Fruit fly (Drosophila melanogaster): ENCODE data around the gene CG2663.
A peak's percentile ranks its signal among the peaks of the same experiment; 100 is the strongest.

The CG2663 gene

DNA sequence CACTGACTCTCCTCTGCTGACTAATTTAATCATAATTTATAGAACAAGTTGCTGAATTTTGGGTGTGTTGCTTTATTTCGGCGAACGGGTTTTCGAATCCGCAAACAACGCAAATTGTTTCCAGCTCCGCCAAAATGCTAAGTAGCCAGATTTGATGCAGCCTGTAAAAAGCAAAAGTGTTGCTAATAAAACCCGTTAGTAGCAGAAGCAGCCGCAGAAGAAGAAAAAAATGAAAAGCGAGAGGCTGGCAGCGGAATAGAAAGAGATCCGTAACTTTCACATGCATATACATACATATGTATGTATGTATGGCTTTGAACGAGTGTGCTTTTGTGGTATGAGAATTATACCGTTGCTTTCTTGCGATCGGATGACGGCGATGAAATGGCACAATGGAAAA lies 11.9 kb downstream of the CG2663 start:
- TF ChIP-seq psq (optimal IDR thresholded peaks at IDR 0.05): no peak
- no peak for TF ChIP-seq ttk (optimal IDR thresholded peaks at IDR 0.05)
- no peak for TF ChIP-seq Sin3A (optimal IDR thresholded peaks at IDR 0.05)
- no peak for TF ChIP-seq Myc (optimal IDR thresholded peaks at IDR 0.05)
- no peak for TF ChIP-seq h (optimal IDR thresholded peaks at IDR 0.05)
- TF ChIP-seq insv (optimal IDR thresholded peaks at IDR 0.05): no peak

dm6 chr3R:5390095-5390663 lies 13.8 kb downstream of the CG2663 start:
- TF ChIP-seq insv (optimal IDR thresholded peaks at IDR 0.05): no peak
- TF ChIP-seq psq (optimal IDR thresholded peaks at IDR 0.05): no peak
- no peak for TF ChIP-seq h (optimal IDR thresholded peaks at IDR 0.05)
- TF ChIP-seq ttk (optimal IDR thresholded peaks at IDR 0.05): no peak
- no peak for TF ChIP-seq Myc (optimal IDR thresholded peaks at IDR 0.05)
- TF ChIP-seq Sin3A (optimal IDR thresholded peaks at IDR 0.05): no peak

DNA sequence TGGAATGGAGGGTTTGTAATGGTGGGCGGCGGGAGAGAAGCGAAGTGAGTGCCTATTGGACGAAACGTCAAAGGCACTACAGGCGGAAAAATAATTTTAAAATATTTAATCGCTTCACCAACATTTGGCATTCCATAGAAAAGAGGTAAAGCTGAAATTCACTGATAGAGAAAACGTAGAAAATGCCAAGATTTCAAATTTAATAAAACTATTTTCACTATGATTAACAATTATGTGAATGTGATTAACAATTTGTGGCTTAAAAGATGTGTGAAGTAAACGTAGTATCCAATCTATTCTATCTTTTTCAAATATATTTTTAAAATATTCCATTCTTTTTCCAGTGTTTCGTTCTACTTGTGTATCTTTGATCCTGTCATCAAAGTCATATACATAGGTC lies 14.5 kb downstream of the CG2663 start:
- TF ChIP-seq Myc (optimal IDR thresholded peaks at IDR 0.05) (no peak), Sin3A (optimal IDR thresholded peaks at IDR 0.05) (no peak), psq (optimal IDR thresholded peaks at IDR 0.05) (no peak), insv (optimal IDR thresholded peaks at IDR 0.05) (no peak), h (optimal IDR thresholded peaks at IDR 0.05) (no peak), ttk (optimal IDR thresholded peaks at IDR 0.05) (no peak)

DNA sequence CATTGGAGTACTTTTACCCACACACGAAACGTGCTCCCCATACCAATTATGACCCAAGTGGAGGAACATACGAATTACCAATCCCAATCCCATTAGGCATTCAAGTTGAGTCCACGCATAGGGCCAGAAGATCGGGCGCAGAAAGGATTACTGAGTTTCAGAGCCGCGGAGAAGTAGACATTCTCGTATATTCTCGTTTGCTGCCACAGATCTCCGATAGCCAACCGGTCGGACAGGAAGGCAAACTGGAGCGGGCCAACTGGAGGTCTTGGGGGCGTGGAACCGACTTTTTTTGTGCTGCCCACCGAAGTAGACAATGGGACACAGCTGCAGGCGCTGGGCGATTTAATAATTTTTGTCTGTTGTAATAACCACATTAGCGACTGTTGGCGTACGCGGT lies 14.9 kb downstream of the CG2663 start:
- TF ChIP-seq psq (optimal IDR thresholded peaks at IDR 0.05): no peak
- no peak for TF ChIP-seq insv (optimal IDR thresholded peaks at IDR 0.05)
- no peak for TF ChIP-seq Sin3A (optimal IDR thresholded peaks at IDR 0.05)
- no peak for TF ChIP-seq h (optimal IDR thresholded peaks at IDR 0.05)
- no peak for TF ChIP-seq ttk (optimal IDR thresholded peaks at IDR 0.05)
- TF ChIP-seq Myc (optimal IDR thresholded peaks at IDR 0.05): no peak

DNA sequence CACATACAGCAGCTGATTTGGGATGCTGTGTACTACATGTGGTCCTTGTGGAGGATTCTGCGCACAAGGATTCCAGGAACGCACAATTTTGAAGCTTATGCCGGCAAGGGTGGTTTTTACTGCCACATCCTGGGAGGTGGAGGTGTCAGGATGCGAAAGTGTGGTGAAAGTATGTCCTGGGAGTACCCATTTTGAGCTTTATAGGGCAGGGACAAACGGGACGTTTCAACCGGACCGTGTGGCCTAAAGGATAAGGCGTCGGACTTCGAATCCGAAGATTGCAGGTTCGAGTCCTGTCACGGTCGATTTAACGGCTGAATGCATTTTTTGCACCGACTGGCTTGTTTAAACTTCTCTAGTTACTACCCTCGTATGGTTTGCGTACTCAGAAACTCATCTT lies 15.9 kb downstream of the CG2663 start:
- no peak for TF ChIP-seq Sin3A (optimal IDR thresholded peaks at IDR 0.05)
- TF ChIP-seq psq (optimal IDR thresholded peaks at IDR 0.05): no peak
- TF ChIP-seq insv (optimal IDR thresholded peaks at IDR 0.05): no peak

DNA sequence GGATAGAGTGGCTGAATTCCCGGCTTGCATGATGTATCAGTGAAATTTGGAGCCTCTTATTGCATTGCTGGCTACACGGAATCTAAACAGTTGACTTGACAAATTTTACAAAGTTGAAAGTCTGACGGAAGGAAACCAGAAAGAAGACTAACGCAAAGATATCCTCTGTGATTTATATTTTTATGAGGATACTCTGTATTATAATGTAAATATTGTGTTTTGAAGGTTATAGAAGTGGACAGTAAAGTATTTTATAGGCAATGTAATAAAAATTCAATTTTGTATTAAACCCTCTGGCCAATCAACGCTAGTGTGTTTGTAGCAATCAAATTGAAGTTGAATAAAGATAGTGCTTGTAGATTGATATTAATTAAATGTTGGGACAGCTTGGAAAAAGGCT lies 16.4 kb downstream of the CG2663 start, which contains the start of gene CG14668:
CG14668 (minus strand) TSS at position 101 of the 400 bp plus-strand sequence.
- no peak for TF ChIP-seq insv (optimal IDR thresholded peaks at IDR 0.05)
- no peak for TF ChIP-seq psq (optimal IDR thresholded peaks at IDR 0.05)
- no peak for TF ChIP-seq Myc (optimal IDR thresholded peaks at IDR 0.05)
- no peak for TF ChIP-seq ttk (optimal IDR thresholded peaks at IDR 0.05)
- TF ChIP-seq h (optimal IDR thresholded peaks at IDR 0.05): no peak
- no peak for TF ChIP-seq Sin3A (optimal IDR thresholded peaks at IDR 0.05)

DNA sequence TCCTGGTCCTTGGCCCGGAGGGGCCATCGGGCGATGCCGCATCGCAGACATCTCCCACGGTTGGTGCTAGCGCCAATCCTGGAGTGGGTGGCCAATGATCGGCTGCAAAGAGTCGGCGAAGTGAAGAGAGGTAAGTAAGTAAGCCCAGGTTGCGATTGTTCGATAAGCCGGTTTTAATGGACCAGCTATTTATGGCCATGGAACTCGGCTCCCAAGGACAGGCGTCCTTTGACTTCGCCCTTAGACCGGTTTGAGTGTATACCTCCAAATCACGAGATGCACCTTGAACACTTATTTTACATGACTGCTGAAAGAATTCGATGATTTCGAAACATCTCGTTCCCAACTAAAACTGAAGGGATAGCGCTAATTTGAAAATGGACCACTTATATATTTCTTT lies 18.2 kb downstream of the CG2663 start:
- TF ChIP-seq insv (optimal IDR thresholded peaks at IDR 0.05) (no peak), h (optimal IDR thresholded peaks at IDR 0.05) (no peak), psq (optimal IDR thresholded peaks at IDR 0.05) (no peak), Myc (optimal IDR thresholded peaks at IDR 0.05) (no peak), ttk (optimal IDR thresholded peaks at IDR 0.05) (no peak), Sin3A (optimal IDR thresholded peaks at IDR 0.05) (no peak)

- TF ChIP-seq Sin3A (optimal IDR thresholded peaks at IDR 0.05) (no peak), Myc (optimal IDR thresholded peaks at IDR 0.05) (no peak), h (optimal IDR thresholded peaks at IDR 0.05) (no peak), psq (optimal IDR thresholded peaks at IDR 0.05) (no peak), insv (optimal IDR thresholded peaks at IDR 0.05) (no peak), ttk (optimal IDR thresholded peaks at IDR 0.05) (no peak)
Observed at dm6 chr3R:5376612-5377011, 27.3 kb downstream of the CG2663 start, which contains the start of gene 7B2. Gene 7B2, plus strand, starts transcription at chr3R:5376780.

- TF ChIP-seq h (optimal IDR thresholded peaks at IDR 0.05) (no peak), Sin3A (optimal IDR thresholded peaks at IDR 0.05) (no peak), ttk (optimal IDR thresholded peaks at IDR 0.05) (no peak), insv (optimal IDR thresholded peaks at IDR 0.05) (no peak), Myc (optimal IDR thresholded peaks at IDR 0.05) (no peak), psq (optimal IDR thresholded peaks at IDR 0.05) (no peak)
Observed at dm6 chr3R:5374720-5375119, 29.2 kb downstream of the CG2663 start, which contains the start of the genes hd and CG14667. Gene hd, minus strand, starts transcription at chr3R:5374962. Gene CG14667, plus strand, starts transcription at chr3R:5375022.

DNA sequence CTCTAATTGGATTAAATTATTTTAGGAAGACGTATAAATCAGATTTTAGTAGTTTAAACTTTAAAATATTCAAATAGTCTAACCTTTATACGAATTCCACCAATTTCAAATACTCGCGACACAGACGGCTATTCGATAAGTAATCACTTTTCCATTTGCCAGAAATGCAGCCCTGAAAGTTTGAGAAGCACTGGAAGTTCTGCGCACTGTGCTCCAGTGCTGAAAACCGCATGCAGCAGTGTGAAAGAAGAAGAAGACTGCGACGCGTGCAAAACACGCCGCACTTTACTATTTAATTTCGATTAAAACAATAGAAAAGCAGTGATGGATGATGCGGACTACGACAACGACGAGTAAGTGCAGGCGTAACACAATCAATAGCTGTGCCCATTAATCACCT lies 32.4 kb downstream of the CG2663 start, which contains the start of gene Polr2F:
Polr2F (plus strand) TSS at position 233 of the 400 bp plus-strand sequence.
- TF ChIP-seq ttk (optimal IDR thresholded peaks at IDR 0.05): no peak
- no peak for TF ChIP-seq Myc (optimal IDR thresholded peaks at IDR 0.05)
- no peak for TF ChIP-seq insv (optimal IDR thresholded peaks at IDR 0.05)
- peak; percentile 1 for TF ChIP-seq psq (optimal IDR thresholded peaks at IDR 0.05)
- no peak for TF ChIP-seq Sin3A (optimal IDR thresholded peaks at IDR 0.05)

- TF ChIP-seq Sin3A (optimal IDR thresholded peaks at IDR 0.05): no peak
- TF ChIP-seq psq (optimal IDR thresholded peaks at IDR 0.05): no peak
- no peak for TF ChIP-seq ttk (optimal IDR thresholded peaks at IDR 0.05)
- TF ChIP-seq h (optimal IDR thresholded peaks at IDR 0.05): no peak
- TF ChIP-seq Myc (optimal IDR thresholded peaks at IDR 0.05): no peak
- TF ChIP-seq insv (optimal IDR thresholded peaks at IDR 0.05): no peak
Observed at dm6 chr3R:5369490-5370001, 34.4 kb downstream of the CG2663 start, which contains the start of the genes CG31542 and CG34277. Gene CG31542, plus strand, starts transcription at chr3R:5369540. Gene CG34277, plus strand, starts transcription at chr3R:5369540.

DNA sequence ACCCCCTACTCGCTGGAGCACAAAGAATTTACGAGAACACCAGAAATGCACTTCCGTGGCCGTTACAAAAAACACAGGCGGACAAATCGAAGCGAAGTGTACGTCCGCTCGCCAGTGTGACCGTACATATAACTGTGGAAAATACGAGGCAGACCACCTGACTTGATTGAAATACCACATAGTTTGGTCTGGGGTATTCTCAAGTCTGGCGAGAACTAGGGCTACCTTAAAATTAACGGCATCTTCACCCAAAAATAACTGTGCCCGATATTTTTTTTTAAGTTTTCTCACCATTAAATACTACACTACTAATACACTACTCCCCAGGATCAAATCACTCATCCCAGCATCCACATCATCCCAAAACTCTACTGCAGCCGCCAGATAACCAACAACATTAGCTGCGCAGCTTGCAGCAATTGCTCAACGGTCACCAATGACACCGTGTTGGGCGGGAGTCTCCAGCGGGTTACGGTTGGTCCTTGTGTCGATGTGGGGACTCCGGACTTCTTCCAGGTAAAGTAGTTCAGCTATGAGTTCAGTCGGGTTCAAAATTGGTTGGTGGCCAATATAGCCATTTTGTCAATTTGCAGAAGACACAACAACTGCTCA lies 35.7 kb downstream of the CG2663 start, which contains the start of gene Cerk:
Cerk (minus strand) TSS at position 137 of the 612 bp plus-strand sequence.
- TF ChIP-seq Myc (optimal IDR thresholded peaks at IDR 0.05) (no peak), h (optimal IDR thresholded peaks at IDR 0.05) (no peak), insv (optimal IDR thresholded peaks at IDR 0.05) (no peak), psq (optimal IDR thresholded peaks at IDR 0.05) (no peak), ttk (optimal IDR thresholded peaks at IDR 0.05) (no peak), Sin3A (optimal IDR thresholded peaks at IDR 0.05) (no peak)
